Fruit fly (Drosophila melanogaster) whole organism, embryonic: ENCODE results near the gene mRpS31.

Experiments
- Bgb ChIP-seq: fragments of 200-800 bp; sonication (Bioruptor generic); IDR thresholded peaks from 2 replicates; pipeline ENCODE4 v1.3.6; 2022; ENCODE audit warnings: missing biosample characterization, missing genetic modification characterization; ENCODE audit not compliant: partially characterized antibody
- CG10147 ChIP-seq: fragments of 200-800 bp; sonication (Bioruptor generic); optimal IDR thresholded peaks from 2 replicates; lab custom pipeline; 2019; ENCODE audit warnings: missing biosample characterization, mild to moderate bottlenecking, missing genetic modification characterization, moderate library complexity
- CG11695 ChIP-seq: fragments of 200-800 bp; sonication (Bioruptor generic); IDR thresholded peaks from 3 replicates; pipeline ENCODE4 v1.3.6; 2022; ENCODE audit warnings: missing biosample characterization, missing genetic modification characterization
- CG12219 ChIP-seq: fragments of 200-800 bp; sonication (Bioruptor generic); optimal IDR thresholded peaks from 3 replicates; lab custom pipeline; 2018; ENCODE audit warnings: missing biosample characterization, mild to moderate bottlenecking, missing genetic modification characterization
- CG12391 ChIP-seq: fragments of 200-800 bp; sonication (Bioruptor generic); optimal IDR thresholded peaks from 3 replicates; lab custom pipeline; 2018; ENCODE audit warnings: missing biosample characterization, mild to moderate bottlenecking, missing genetic modification characterization, moderate library complexity
- CG13287 ChIP-seq: fragments of 200-800 bp; sonication (Bioruptor generic); IDR thresholded peaks from 2 replicates; pipeline ENCODE4 v1.3.6; 2022; ENCODE audit warnings: missing biosample characterization, missing genetic modification characterization; ENCODE audit not compliant: partially characterized antibody
- CG13424 ChIP-seq: fragments of 200-800 bp; sonication (Bioruptor generic); optimal IDR thresholded peaks from 2 replicates; lab custom pipeline; 2019; ENCODE audit warnings: missing biosample characterization, mild to moderate bottlenecking, missing genetic modification characterization, moderate library complexity
- CG18262 ChIP-seq: fragments of 200-800 bp; optimal IDR thresholded peaks from 3 replicates; lab custom pipeline; 2019; ENCODE audit warnings: missing biosample characterization, mild to moderate bottlenecking, missing genetic modification characterization, moderate library complexity
- CG2678 ChIP-seq: fragments of 200-800 bp; sonication (Bioruptor generic); optimal IDR thresholded peaks from 3 replicates; lab custom pipeline; 2019; ENCODE audit warnings: missing biosample characterization, mild to moderate bottlenecking, missing genetic modification characterization, moderate library complexity
- CG2875 ChIP-seq: fragments of 200-800 bp; sonication (Bioruptor generic); optimal IDR thresholded peaks from 2 replicates; lab custom pipeline; 2017; ENCODE audit warnings: missing biosample characterization, mild to moderate bottlenecking, missing genetic modification characterization, missing genetic modification reagents
- CG30020 ChIP-seq: fragments of 200-800 bp; optimal IDR thresholded peaks from 2 replicates; lab custom pipeline; 2019; ENCODE audit warnings: missing biosample characterization, mild to moderate bottlenecking, missing genetic modification characterization, moderate library complexity
- CG32767 ChIP-seq: fragments of 200-800 bp; sonication (Bioruptor generic); IDR thresholded peaks from 2 replicates; pipeline ENCODE4 v1.3.6; 2022; ENCODE audit warnings: missing biosample characterization, missing genetic modification characterization
- CG4617 ChIP-seq: fragments of 200-800 bp; sonication (Bioruptor generic); optimal IDR thresholded peaks from 3 replicates; lab custom pipeline; 2016; ENCODE audit warnings: missing biosample characterization, missing genetic modification characterization, borderline replicate concordance
- CG4854 ChIP-seq: fragments of 200-800 bp; sonication (Bioruptor generic); optimal IDR thresholded peaks from 2 replicates; lab custom pipeline; 2016; ENCODE audit warnings: missing biosample characterization, missing genetic modification characterization, inconsistent platforms
- CG7786 ChIP-seq: fragments of 200-800 bp; sonication (Bioruptor generic); optimal IDR thresholded peaks from 2 replicates; lab custom pipeline; 2016; ENCODE audit warnings: missing biosample characterization, missing genetic modification characterization
- Dfd ChIP-seq, 2 experiments: fragments of >200 bp; optimal IDR thresholded peaks; 2 replicates each; lab custom pipeline; 2017; ENCODE audit warnings: missing biosample characterization in 2 of 2, missing genetic modification characterization in 2 of 2
- Dref ChIP-seq: fragments of 200-800 bp; sonication (Bioruptor generic); IDR thresholded peaks from 2 replicates; pipeline ENCODE4 v1.3.6; 2022; ENCODE audit warnings: missing biosample characterization, missing genetic modification characterization
- HmgZ ChIP-seq: fragments of 200-800 bp; sonication (Bioruptor generic); optimal IDR thresholded peaks from 2 replicates; lab custom pipeline; 2018; ENCODE audit warnings: missing biosample characterization, mild to moderate bottlenecking, missing genetic modification characterization
- Jarid2 ChIP-seq: fragments of 200-800 bp; sonication (Bioruptor generic); optimal IDR thresholded peaks from 3 replicates; lab custom pipeline; 2017; ENCODE audit warnings: mild to moderate bottlenecking, missing biosample characterization, missing genetic modification reagents, missing genetic modification characterization
- MESR4 ChIP-seq: fragments of 200-800 bp; sonication (Bioruptor generic); optimal IDR thresholded peaks from 2 replicates; lab custom pipeline; 2018; ENCODE audit warnings: missing biosample characterization, mild to moderate bottlenecking, missing genetic modification characterization, moderate library complexity
- Max ChIP-seq: fragments of 200-800 bp; sonication (Bioruptor generic); optimal IDR thresholded peaks from 2 replicates; lab custom pipeline; 2016; ENCODE audit warnings: missing biosample characterization, mild to moderate bottlenecking, missing genetic modification characterization
- Nf-YC ChIP-seq: fragments of 200-800 bp; optimal IDR thresholded peaks from 3 replicates; lab custom pipeline; 2019; ENCODE audit warnings: missing biosample characterization, mild to moderate bottlenecking, missing genetic modification characterization, moderate library complexity
- Sin3A ChIP-seq: fragments of >200 bp; optimal IDR thresholded peaks from 2 replicates; lab custom pipeline; 2018
- Six4 ChIP-seq: fragments of 200-800 bp; sonication (Bioruptor generic); optimal IDR thresholded peaks from 2 replicates; lab custom pipeline; 2016; ENCODE audit warnings: missing biosample characterization, missing genetic modification characterization
- Sox102F ChIP-seq: fragments of 200-800 bp; sonication (Bioruptor generic); optimal IDR thresholded peaks from 2 replicates; lab custom pipeline; 2018; ENCODE audit warnings: missing biosample characterization, mild to moderate bottlenecking, missing genetic modification characterization, moderate library complexity
- YL-1 ChIP-seq: fragments of 200-800 bp; sonication (Bioruptor generic); optimal IDR thresholded peaks from 3 replicates; lab custom pipeline; 2017; ENCODE audit warnings: missing biosample characterization, mild to moderate bottlenecking, missing genetic modification characterization
- ac ChIP-seq: fragments of 200-800 bp; sonication (Bioruptor generic); optimal IDR thresholded peaks from 3 replicates; lab custom pipeline; 2017; ENCODE audit warnings: missing biosample characterization, mild to moderate bottlenecking, missing genetic modification characterization
- al ChIP-seq: fragments of 200-800 bp; sonication (Bioruptor generic); IDR thresholded peaks from 2 replicates; pipeline ENCODE4 v1.3.6; 2022; ENCODE audit warnings: missing biosample characterization, missing genetic modification characterization
- amos ChIP-seq: fragments of 200-800 bp; sonication (Bioruptor generic); IDR thresholded peaks from 2 replicates; pipeline ENCODE4 v1.3.6; 2022; ENCODE audit warnings: missing biosample characterization, missing genetic modification characterization; ENCODE audit not compliant: partially characterized antibody
- az2 ChIP-seq: fragments of 200-800 bp; sonication (Bioruptor generic); optimal IDR thresholded peaks from 3 replicates; lab custom pipeline; 2016; ENCODE audit warnings: missing biosample characterization, missing genetic modification characterization
- bbx ChIP-seq: fragments of 200-800 bp; sonication (Bioruptor generic); IDR thresholded peaks from 2 replicates; pipeline ENCODE4 v1.3.6; 2022; ENCODE audit warnings: missing biosample characterization, missing genetic modification characterization; ENCODE audit not compliant: partially characterized antibody
- cas ChIP-seq: fragments of 200-800 bp; sonication (Bioruptor generic); IDR thresholded peaks from 2 replicates; pipeline ENCODE4 v1.3.6; 2022; ENCODE audit warnings: missing biosample characterization, missing genetic modification characterization
- crp ChIP-seq, 2 experiments: fragments of 200-800 bp; sonication (Bioruptor generic); optimal IDR thresholded peaks; 2 replicates in 1 of 2; 3 replicates in 1 of 2; lab custom pipeline; 2017; ENCODE audit warnings: missing biosample characterization in 2 of 2, missing genetic modification characterization in 2 of 2, mild to moderate bottlenecking in 1 of 2, moderate library complexity in 1 of 2
- en ChIP-seq: fragments of 200-800 bp; sonication (Bioruptor generic); optimal IDR thresholded peaks from 2 replicates; lab custom pipeline; 2016; ENCODE audit warnings: missing biosample characterization, missing genetic modification characterization
- gcm2 ChIP-seq: fragments of 200-800 bp; sonication (Bioruptor generic); optimal IDR thresholded peaks from 2 replicates; lab custom pipeline; 2016; ENCODE audit warnings: missing biosample characterization, missing genetic modification characterization
- gsb-n ChIP-seq: fragments of 200-800 bp; sonication (Bioruptor generic); optimal IDR thresholded peaks from 3 replicates; lab custom pipeline; 2018; ENCODE audit warnings: missing biosample characterization, mild to moderate bottlenecking, missing genetic modification characterization
- klu ChIP-seq: fragments of 200-800 bp; sonication (Bioruptor generic); IDR thresholded peaks from 2 replicates; pipeline ENCODE4 v1.3.6; 2022; ENCODE audit warnings: missing biosample characterization, missing genetic modification characterization
- kni ChIP-seq: fragments of 200-800 bp; sonication (Bioruptor generic); optimal IDR thresholded peaks from 3 replicates; lab custom pipeline; 2017; ENCODE audit warnings: mild to moderate bottlenecking, missing biosample characterization, missing genetic modification reagents, missing genetic modification characterization
- lbe ChIP-seq: fragments of 200-800 bp; sonication (Bioruptor generic); optimal IDR thresholded peaks from 2 replicates; lab custom pipeline; 2016; ENCODE audit warnings: missing biosample characterization, mild to moderate bottlenecking, missing genetic modification characterization
- nom ChIP-seq: fragments of 200-800 bp; sonication (Bioruptor generic); optimal IDR thresholded peaks from 2 replicates; lab custom pipeline; 2017; ENCODE audit warnings: missing biosample characterization, missing genetic modification characterization, mild to moderate bottlenecking, moderate library complexity, missing genetic modification reagents
- org-1 ChIP-seq: fragments of 200-800 bp; sonication (Bioruptor generic); optimal IDR thresholded peaks from 2 replicates; lab custom pipeline; 2017; ENCODE audit warnings: missing biosample characterization, missing genetic modification characterization
- pzg ChIP-seq: fragments of 200-800 bp; sonication (Bioruptor generic); optimal IDR thresholded peaks from 3 replicates; lab custom pipeline; 2018; ENCODE audit warnings: missing biosample characterization, mild to moderate bottlenecking, missing genetic modification characterization, moderate library complexity
- rib ChIP-seq: fragments of 200-800 bp; sonication (Bioruptor generic); IDR thresholded peaks from 2 replicates; pipeline ENCODE4 v1.3.6; 2022; ENCODE audit warnings: missing biosample characterization, missing genetic modification characterization
- run ChIP-seq: fragments of 200-800 bp; sonication (Bioruptor generic); optimal IDR thresholded peaks from 3 replicates; lab custom pipeline; 2018; ENCODE audit warnings: missing biosample characterization, mild to moderate bottlenecking, missing genetic modification characterization
- salm ChIP-seq: fragments of 200-800 bp; sonication (Bioruptor generic); optimal IDR thresholded peaks from 2 replicates; lab custom pipeline; 2018; ENCODE audit warnings: missing biosample characterization, mild to moderate bottlenecking, missing genetic modification characterization
- scrt ChIP-seq: fragments of 200-800 bp; sonication (Bioruptor generic); optimal IDR thresholded peaks from 2 replicates; lab custom pipeline; 2018; ENCODE audit warnings: missing biosample characterization, mild to moderate bottlenecking, missing genetic modification characterization, moderate library complexity
- seq ChIP-seq: fragments of 200-800 bp; sonication (Bioruptor generic); IDR thresholded peaks from 2 replicates; pipeline ENCODE4 v1.3.6; 2022; ENCODE audit warnings: missing biosample characterization, missing genetic modification characterization
- sisA ChIP-seq: fragments of 200-800 bp; sonication (Bioruptor generic); IDR thresholded peaks from 2 replicates; pipeline ENCODE4 v1.3.6; 2022; ENCODE audit warnings: missing biosample characterization, missing genetic modification characterization
- twi ChIP-seq: fragments of 200-800 bp; optimal IDR thresholded peaks from 2 replicates; lab custom pipeline; 2019; ENCODE audit warnings: missing biosample characterization, mild to moderate bottlenecking, missing genetic modification characterization, moderate library complexity
- vvl ChIP-seq: fragments of 200-800 bp; sonication (Bioruptor generic); IDR thresholded peaks from 2 replicates; pipeline ENCODE4 v1.3.6; 2022; ENCODE audit warnings: missing biosample characterization, missing genetic modification characterization

Gene mRpS31

dm6 chr3L:15988039-15988546, 16.9 kb upstream of the mRpS31 start, which contains the start of gene Hip14 (continued):
- TF ChIP-seq CG12219 (GFP tag; lab: Kevin White, UChicago) (no peak), CG4854 (GFP tag; lab: Kevin White, UChicago) (no peak), CG18262 (tag; lab: Kevin White, UChicago) (peak; percentile 32), klu (0 out of 2 replicates have a peak, but pooled peaks have one; percentile 17), CG4617 (peak; percentile 89), CG30020 (tag; lab: Kevin White, UChicago) (peak; percentile 48), seq (GFP tag; lab: Robert Waterston, UW) (peak; percentile 77), CG13287 (GFP tag; lab: Robert Waterston, UW) (peak; percentile 40; the same call in 1 of the 2 replicates), run (no peak), CG11695 (GFP tag; lab: Robert Waterston, UW) (no peak), gsb-n (tag; lab: Kevin White, UChicago) (no peak), salm (no peak), Jarid2 (GFP tag; lab: Kevin White, UChicago) (no peak), Sox102F (GFP tag; lab: Kevin White, UChicago) (no peak), CG2875 (GFP tag; lab: Kevin White, UChicago) (no peak), org-1 (GFP tag; lab: Kevin White, UChicago) (peak; percentile 17), az2 (GFP tag; lab: Kevin White, UChicago) (no peak), Sin3A (lab: Kevin White, UChicago) (peak; percentile 50), Dref (GFP tag; lab: Robert Waterston, UW) (no peak), CG2678 (tag; lab: Kevin White, UChicago) (no peak), CG10147 (peak; percentile 40), lbe (peak; percentile 10), gcm2 (GFP tag; lab: Kevin White, UChicago) (no peak), HmgZ (tag; lab: Kevin White, UChicago) (peak; percentile 18), MESR4 (GFP tag; lab: Kevin White, UChicago) (peak; percentile 98), ac (GFP tag; lab: Kevin White, UChicago) (no peak), kni (GFP tag; lab: Kevin White, UChicago) (no peak), twi (tag; lab: Kevin White, UChicago) (no peak), sisA (GFP tag; lab: Robert Waterston, UW) (no peak), cas (no peak), amos (GFP tag; lab: Robert Waterston, UW) (no peak), YL-1 (peak; percentile 84), vvl (peak; percentile 39), CG13424 (peak; percentile 28), Dfd (GFP tag; optimal IDR thresholded peaks at IDR 0.05; lab: Kevin White, UChicago) (no peak), CG12391 (peak; percentile 52), en (GFP tag; lab: Kevin White, UChicago) (no peak), Bgb (GFP tag; lab: Robert Waterston, UW) (peak; percentile 33; the same call in 1 of the 2 replicates), Nf-YC (tag; lab: Kevin White, UChicago) (no peak), Six4 (GFP tag; lab: Kevin White, UChicago) (no peak), Max (GFP tag; lab: Kevin White, UChicago) (no peak), scrt (GFP tag; lab: Kevin White, UChicago) (no peak), crp (GFP tag; optimal IDR thresholded peaks at IDR 0.05; lab: Kevin White, UChicago) (peak in 1 of 2 experiments; percentile 0), CG32767 (0 out of 2 replicates have a peak, but pooled peaks have one; percentile 13), CG7786 (GFP tag; lab: Kevin White, UChicago) (no peak), al (GFP tag; lab: Robert Waterston, UW) (no peak), pzg (GFP tag; lab: Kevin White, UChicago) (peak; percentile 52), bbx (GFP tag; lab: Robert Waterston, UW) (peak; percentile 64), rib (GFP tag; lab: Robert Waterston, UW) (no peak), nom (GFP tag; lab: Kevin White, UChicago) (peak; percentile 57)
